Fruit fly (Drosophila melanogaster): Measurements from ENCODE around the gene sty.

sty gene

dm6 chr3L:3381869-3382488, 42.8 kb downstream of the sty start (continued):
- TF ChIP-seq CG1621 (tag; optimal IDR thresholded peaks at IDR 0.05): no peak
- TF ChIP-seq CG10669 (GFP tag; optimal IDR thresholded peaks at IDR 0.05): no peak

- TF ChIP-seq CG31627 (GFP tag; optimal IDR thresholded peaks at IDR 0.05) (peak; percentile 31), CG7368 (GFP tag; optimal IDR thresholded peaks at IDR 0.05) (peak; percentile 4), net (GFP tag; optimal IDR thresholded peaks at IDR 0.05) (peak; percentile 24), Sox14 (GFP tag; optimal IDR thresholded peaks at IDR 0.05) (peak; percentile 25), Gug (GFP tag; IDR thresholded peaks at IDR 0.05) (peak; percentile 59), CG6276 (GFP tag; optimal IDR thresholded peaks at IDR 0.05) (peak; percentile 76), CG3919 (GFP tag; optimal IDR thresholded peaks at IDR 0.05) (peak; percentile 53), achi (GFP tag; optimal IDR thresholded peaks at IDR 0.05) (peak; percentile 51), Hr39 (GFP tag; optimal IDR thresholded peaks at IDR 0.05) (peak; percentile 48), CG10669 (GFP tag; optimal IDR thresholded peaks at IDR 0.05) (no peak), cyc (GFP tag; optimal IDR thresholded peaks at IDR 0.05) (peak; percentile 32), OdsH (GFP tag; optimal IDR thresholded peaks at IDR 0.05) (peak; percentile 53), eg (GFP tag; IDR thresholded peaks at IDR 0.05) (peak; percentile 73), Blimp-1 (GFP tag; optimal IDR thresholded peaks at IDR 0.05) (peak; percentile 47), acj6 (GFP tag; optimal IDR thresholded peaks at IDR 0.05) (peak; percentile 19), CG8632 (GFP tag; optimal IDR thresholded peaks at IDR 0.05) (peak; percentile 0), ss (GFP tag; optimal IDR thresholded peaks at IDR 0.05) (peak in 1 of 2 experiments; percentile 77), CG11294 (GFP tag; IDR thresholded peaks at IDR 0.05) (peak; percentile 32; the same call in 1 of the 2 replicates), CG32006 (GFP tag; optimal IDR thresholded peaks at IDR 0.05) (peak; percentile 88), CG11762 (GFP tag; optimal IDR thresholded peaks at IDR 0.05; ENCODE audit: insufficient read depth) (peak; percentile 8), Smox (GFP tag; optimal IDR thresholded peaks at IDR 0.05) (peak; percentile 8), dac (GFP tag; optimal IDR thresholded peaks at IDR 0.05) (peak; percentile 61), salr (GFP tag; optimal IDR thresholded peaks at IDR 0.05) (no peak), Lpt (GFP tag; optimal IDR thresholded peaks at IDR 0.05) (peak; percentile 56), Eip78C (GFP tag) (peak; percentile 91), Hr4 (GFP tag; optimal IDR thresholded peaks at IDR 0.05) (peak; percentile 87), lz (GFP tag; optimal IDR thresholded peaks at IDR 0.05) (peak; percentile 12), CG16779 (tag; optimal IDR thresholded peaks at IDR 0.05) (no peak), Met (GFP tag; optimal IDR thresholded peaks at IDR 0.05) (peak; percentile 52), CG11902 (GFP tag; optimal IDR thresholded peaks at IDR 0.05) (no peak), CG15336 (GFP tag; IDR thresholded peaks at IDR 0.05) (peak; percentile 86), spab (GFP tag; optimal IDR thresholded peaks at IDR 0.05) (no peak), pdm3 (GFP tag; optimal IDR thresholded peaks at IDR 0.05) (peak; percentile 51), CG6854 (GFP tag; optimal IDR thresholded peaks at IDR 0.05) (no peak), CG8119 (GFP tag; IDR thresholded peaks at IDR 0.05) (peak; percentile 83), CG6808 (GFP tag; optimal IDR thresholded peaks at IDR 0.05) (no peak), CG3032 (tag; optimal IDR thresholded peaks at IDR 0.05) (peak; percentile 8), topi (GFP tag; optimal IDR thresholded peaks at IDR 0.05) (peak; percentile 38), CG34406 (GFP tag; optimal IDR thresholded peaks at IDR 0.05) (peak; percentile 25), Sox102F (GFP tag; optimal IDR thresholded peaks at IDR 0.05) (peak; percentile 43), CG4318 (GFP tag; optimal IDR thresholded peaks at IDR 0.05) (no peak), CG6792 (GFP tag; optimal IDR thresholded peaks at IDR 0.05) (peak; percentile 29), Ets21C (GFP tag; optimal IDR thresholded peaks at IDR 0.05) (no peak), CG9139 (GFP tag; optimal IDR thresholded peaks at IDR 0.05) (peak; percentile 5), esn (GFP tag; optimal IDR thresholded peaks at IDR 0.05) (peak; percentile 42), CG10631 (GFP tag; optimal IDR thresholded peaks at IDR 0.05) (no peak)
Measured at dm6 chr3L:3380225-3381043, 44.3 kb downstream of the sty start.
